Worm (Caenorhabditis elegans): ENCODE data around the gene chil-6.

DNA sequence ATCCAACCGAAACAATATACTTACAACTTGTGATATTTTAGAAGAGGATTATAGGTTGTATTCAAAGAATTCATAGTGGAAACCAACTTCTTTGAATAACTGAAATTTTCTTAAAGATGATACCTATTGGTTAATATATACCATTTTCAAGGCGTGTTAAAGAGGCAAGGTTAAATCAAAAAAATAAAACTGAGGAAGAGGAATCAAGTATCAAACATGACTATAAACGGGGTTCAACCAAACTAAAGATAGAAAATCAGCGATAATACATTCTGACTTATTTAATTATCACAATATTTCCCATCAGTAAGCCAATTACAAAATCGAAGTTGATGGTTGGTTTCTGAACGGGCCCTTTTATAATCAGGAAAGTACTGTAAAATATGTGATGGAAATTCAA lies 3.7 kb upstream of the chil-6 start, which contains the start of gene chil-3:
- TF ChIP-seq nhr-237 (tag; optimal IDR thresholded peaks at IDR 0.05) (no peak), nhr-77 (tag; optimal IDR thresholded peaks at IDR 0.05) (no peak), pqm-1 (tag; optimal IDR thresholded peaks at IDR 0.05) (no peak), snpc-4 (tag; optimal IDR thresholded peaks at IDR 0.05) (no peak), nhr-43 (tag; optimal IDR thresholded peaks at IDR 0.05; ENCODE audit: poor library complexity, severe bottlenecking) (no peak), ceh-9 (tag; optimal IDR thresholded peaks at IDR 0.05) (no peak), lin-39 (tag; optimal IDR thresholded peaks at IDR 0.05) (no peak), ama-1 (optimal IDR thresholded peaks at IDR 0.05) (no peak), pha-4 (tag; optimal IDR thresholded peaks at IDR 0.05) (no peak)
